Fruit fly (Drosophila melanogaster) whole organism, wandering third instar larva: Measurements from ENCODE around the gene PK1-R.

Experiments used
- Abd-B ChIP-seq: fragments of >200 bp; optimal IDR thresholded peaks from 2 replicates; lab custom pipeline; 2017; ENCODE audit warnings: missing biosample characterization, missing genetic modification characterization
- CG32264 ChIP-seq: fragments of 200-800 bp; sonication (Bioruptor generic); optimal IDR thresholded peaks from 2 replicates; lab custom pipeline; 2016; ENCODE audit warnings: missing biosample characterization, missing genetic modification characterization
- CG9705 ChIP-seq: fragments of 200-800 bp; sonication (Bioruptor generic); optimal IDR thresholded peaks from 2 replicates; lab custom pipeline; 2018; ENCODE audit warnings: missing biosample characterization, mild to moderate bottlenecking, missing genetic modification characterization
- CrebA ChIP-seq: fragments of 200-800 bp; sonication (Bioruptor generic); optimal IDR thresholded peaks from 2 replicates; lab custom pipeline; 2016; ENCODE audit warnings: missing biosample characterization, mild to moderate bottlenecking, missing genetic modification characterization, borderline replicate concordance
- Dfd ChIP-seq: fragments of >200 bp; optimal IDR thresholded peaks from 2 replicates; lab custom pipeline; 2017; ENCODE audit warnings: missing biosample characterization, missing genetic modification characterization
- Dif ChIP-seq: fragments of 200-275, 200-300 bp; sonication (Bioruptor generic); optimal IDR thresholded peaks from 2 replicates; lab custom pipeline; 2018; ENCODE audit warnings: missing biosample characterization, missing genetic modification characterization; ENCODE audit not compliant: partially characterized antibody
- HLH106 ChIP-seq: fragments of 200-800 bp; optimal IDR thresholded peaks from 3 replicates; lab custom pipeline; 2019; ENCODE audit warnings: missing biosample characterization, mild to moderate bottlenecking, missing genetic modification characterization, moderate library complexity
- Hnf4 ChIP-seq: fragments of 200-800 bp; sonication (Bioruptor generic); optimal IDR thresholded peaks from 2 replicates; lab custom pipeline; 2016; ENCODE audit warnings: missing biosample characterization, mild to moderate bottlenecking, missing genetic modification characterization
- Hr78 ChIP-seq: fragments of >200 bp; optimal IDR thresholded peaks from 2 replicates; lab custom pipeline; 2017; ENCODE audit warnings: missing biosample characterization, missing genetic modification characterization
- Hr83 ChIP-seq: fragments of 200-300 bp; sonication (Bioruptor generic); optimal IDR thresholded peaks from 2 replicates; lab custom pipeline; 2016; ENCODE audit warnings: missing biosample characterization, mild to moderate bottlenecking, missing genetic modification characterization, moderate library complexity; ENCODE audit not compliant: poor library complexity, severe bottlenecking
- Mio ChIP-seq: sonication (Bioruptor generic); optimal IDR thresholded peaks from 2 replicates; lab custom pipeline; 2016; ENCODE audit warnings: missing biosample characterization, missing genetic modification characterization
- Myc ChIP-seq: fragments of >200 bp; optimal IDR thresholded peaks from 2 replicates; lab custom pipeline; 2017
- N ChIP-seq: fragments of >200 bp; optimal IDR thresholded peaks from 2 replicates; lab custom pipeline; 2018; ENCODE audit warnings: missing biosample characterization, missing external identifiers, missing genetic modification characterization
- OdsH ChIP-seq: fragments of 200-800 bp; sonication (Bioruptor generic); optimal IDR thresholded peaks from 2 replicates; lab custom pipeline; 2016; ENCODE audit warnings: missing biosample characterization, mild to moderate bottlenecking, missing genetic modification characterization
- Rel ChIP-seq, 2 experiments: fragments of 200-800 bp; sonication (Bioruptor generic) in 1 of 2; optimal IDR thresholded peaks; 2 replicates in 1 of 2; 3 replicates in 1 of 2; lab custom pipeline; 2016 to 2019; ENCODE audit warnings: mild to moderate bottlenecking in 2 of 2, missing biosample characterization in 2 of 2, missing genetic modification characterization in 2 of 2, moderate library complexity in 1 of 2
- Sp1 ChIP-seq: fragments of 200-800 bp; sonication (Bioruptor generic); optimal IDR thresholded peaks from 3 replicates; lab custom pipeline; 2019; ENCODE audit warnings: missing biosample characterization, mild to moderate bottlenecking, missing genetic modification characterization, moderate library complexity
- Vsx2 ChIP-seq: fragments of 200-300, 225-300 bp; sonication (Bioruptor generic); optimal IDR thresholded peaks from 2 replicates; lab custom pipeline; 2018; ENCODE audit warnings: missing biosample characterization, missing genetic modification characterization; ENCODE audit not compliant: partially characterized antibody
- br ChIP-seq: fragments of 200-800 bp; sonication (Bioruptor generic); optimal IDR thresholded peaks from 2 replicates; lab custom pipeline; 2016; ENCODE audit warnings: missing biosample characterization, missing genetic modification characterization
- dl ChIP-seq, 2 experiments: fragments of 175-275, 200-275 bp in 1 of 2; fragments of 200-275 bp in 1 of 2; sonication (Bioruptor generic); optimal IDR thresholded peaks; lab custom pipeline; 2018; ENCODE audit warnings: mild to moderate bottlenecking in 2 of 2, missing biosample characterization in 2 of 2, missing genetic modification characterization in 2 of 2, moderate library complexity in 2 of 2; ENCODE audit not compliant: partially characterized antibody in 2 of 2, insufficient read depth in 1 of 2
- dmrt93B ChIP-seq: fragments of 200-800 bp; sonication (Bioruptor generic); optimal IDR thresholded peaks from 2 replicates; lab custom pipeline; 2018; ENCODE audit warnings: missing biosample characterization, mild to moderate bottlenecking, missing genetic modification characterization
- ey ChIP-seq: fragments of 200-800 bp; sonication (Bioruptor generic); optimal IDR thresholded peaks from 2 replicates; lab custom pipeline; 2016; ENCODE audit warnings: missing biosample characterization, missing genetic modification characterization
- foxo ChIP-seq, 2 experiments: fragments of 200-800 bp; sonication (Bioruptor generic); optimal IDR thresholded peaks; 2 replicates in 1 of 2; 3 replicates in 1 of 2; lab custom pipeline; 2016 to 2017; ENCODE audit warnings: missing biosample characterization in 2 of 2, missing genetic modification characterization in 2 of 2
- fru ChIP-seq: fragments of 200-800 bp; sonication (Bioruptor generic); optimal IDR thresholded peaks from 3 replicates; lab custom pipeline; 2016; ENCODE audit warnings: missing biosample characterization, mild to moderate bottlenecking, missing genetic modification characterization
- jim ChIP-seq: fragments of 175-275, 200-325 bp; sonication (Bioruptor generic); optimal IDR thresholded peaks from 2 replicates; lab custom pipeline; 2016; ENCODE audit warnings: missing biosample characterization, mild to moderate bottlenecking, missing genetic modification characterization
- pan ChIP-seq: fragments of >200 bp; optimal IDR thresholded peaks from 2 replicates; lab custom pipeline; 2017
- psq ChIP-seq: fragments of 200-800 bp; sonication (Bioruptor generic); optimal IDR thresholded peaks from 3 replicates; lab custom pipeline; 2017; ENCODE audit warnings: missing biosample characterization, mild to moderate bottlenecking, missing genetic modification characterization, moderate library complexity
- rgr ChIP-seq: fragments of 200-800 bp; sonication (Bioruptor generic); optimal IDR thresholded peaks from 3 replicates; lab custom pipeline; 2016; ENCODE audit warnings: missing biosample characterization, mild to moderate bottlenecking, missing genetic modification characterization
- sv ChIP-seq: fragments of 200-800 bp; sonication (Bioruptor generic); optimal IDR thresholded peaks from 3 replicates; lab custom pipeline; 2016; ENCODE audit warnings: missing biosample characterization, missing genetic modification characterization
- tai ChIP-seq: sonication (Bioruptor generic); optimal IDR thresholded peaks from 2 replicates; lab custom pipeline; 2016; ENCODE audit warnings: missing biosample characterization, missing genetic modification characterization

Gene PK1-R

dm6 chr3R:14095916-14096315 is 7.0 kb downstream of the PK1-R start:
- no peak for TF ChIP-seq fru (GFP tag; lab: Kevin White, UChicago)
- no peak for TF ChIP-seq Abd-B (GFP tag; lab: Kevin White, UChicago)
- TF ChIP-seq tai (GFP tag; lab: Kevin White, UChicago): no peak
- TF ChIP-seq Hnf4: no peak

DNA sequence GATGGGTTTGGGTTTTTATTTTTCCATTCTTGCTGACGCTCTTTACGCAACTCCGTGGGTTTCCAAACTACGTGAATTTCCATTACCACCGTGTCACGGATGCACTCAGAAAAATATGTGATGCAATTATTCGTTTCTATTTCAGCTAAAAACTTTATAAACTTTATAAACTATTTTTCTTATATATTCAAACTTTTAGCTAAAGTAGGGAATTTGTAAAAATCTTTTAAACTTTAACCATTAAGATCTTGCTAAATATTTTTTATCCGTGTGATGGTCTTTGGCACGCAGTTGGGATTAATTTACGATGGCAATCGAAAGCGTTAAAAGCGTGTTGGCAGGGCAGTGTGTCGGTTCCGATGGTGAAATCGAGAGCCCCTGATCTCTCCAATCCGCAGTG is 7.5 kb downstream of the PK1-R start:
- TF ChIP-seq Dfd (GFP tag; lab: Kevin White, UChicago) (no peak), Hr78 (GFP tag; lab: Kevin White, UChicago) (no peak), rgr (no peak), Hr83 (GFP tag; lab: Kevin White, UChicago) (no peak), Rel (GFP tag; optimal IDR thresholded peaks at IDR 0.05; lab: Kevin White, UChicago) (no peak), Rel (tag; optimal IDR thresholded peaks at IDR 0.05; lab: Kevin White, UChicago) (no peak), dl (GFP tag; optimal IDR thresholded peaks at IDR 0.05; lab: Kevin White, UChicago; ENCODE audit: insufficient read depth in 1 of 2, partially characterized antibody in 2 of 2) (no peak), N (GFP tag; lab: Kevin White, UChicago) (no peak)

- TF ChIP-seq dmrt93B (GFP tag; lab: Kevin White, UChicago) (peak; percentile 38), Sp1 (GFP tag; lab: Kevin White, UChicago) (no peak), Mio (GFP tag; lab: Kevin White, UChicago) (no peak), Dif (GFP tag; lab: Kevin White, UChicago) (no peak), fru (GFP tag; lab: Kevin White, UChicago) (peak; percentile 52), sv (peak; percentile 5), Abd-B (GFP tag; lab: Kevin White, UChicago) (no peak), CrebA (GFP tag; lab: Kevin White, UChicago) (no peak), N (GFP tag; lab: Kevin White, UChicago) (no peak), Hr83 (GFP tag; lab: Kevin White, UChicago) (peak; percentile 31), pan (lab: Kevin White, UChicago) (no peak), dl (GFP tag; optimal IDR thresholded peaks at IDR 0.05; lab: Kevin White, UChicago; ENCODE audit: insufficient read depth in 1 of 2, partially characterized antibody in 2 of 2) (no peak), foxo (GFP tag; optimal IDR thresholded peaks at IDR 0.05; lab: Kevin White, UChicago) (peak in 1 of 2 experiments; percentile 61), Vsx2 (GFP tag; lab: Kevin White, UChicago) (no peak), OdsH (GFP tag; lab: Kevin White, UChicago) (peak; percentile 45), br (peak; percentile 35), CG9705 (GFP tag; lab: Kevin White, UChicago) (peak; percentile 2), Hr78 (GFP tag; lab: Kevin White, UChicago) (no peak), ey (GFP tag; lab: Kevin White, UChicago) (peak; percentile 38), HLH106 (tag; lab: Kevin White, UChicago) (peak; percentile 18), Hnf4 (peak; percentile 5), psq (peak; percentile 7), jim (no peak), Myc (lab: Kevin White, UChicago) (peak; percentile 81), rgr (peak; percentile 61), CG32264 (no peak)
Observed at dm6 chr3R:14088887-14089567, 13.9 kb downstream of the PK1-R start, which contains the start of gene Npc2b. TSS of gene Npc2b (plus strand) at chr3R:14089517.

DNA sequence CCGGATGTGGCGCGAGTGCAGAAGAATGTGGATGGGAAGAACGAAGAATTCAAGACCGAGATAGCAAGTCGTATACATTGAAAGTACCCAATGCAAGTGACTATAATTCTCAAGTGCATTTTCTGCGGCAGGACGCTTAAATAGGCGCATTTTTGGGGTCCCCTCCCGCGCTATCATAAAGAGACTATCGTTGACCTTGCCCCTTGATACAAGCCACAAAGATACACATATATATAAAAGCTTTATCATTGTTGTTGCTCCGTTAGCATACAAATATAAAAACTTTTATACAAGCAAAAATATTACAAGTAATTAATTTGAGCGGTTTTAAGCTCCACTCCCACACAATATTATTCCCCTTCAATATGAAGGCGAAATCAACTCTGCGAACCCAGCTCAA is 14.8 kb downstream of the PK1-R start:
- TF ChIP-seq Rel (GFP tag; optimal IDR thresholded peaks at IDR 0.05; lab: Kevin White, UChicago) (no peak), Rel (tag; optimal IDR thresholded peaks at IDR 0.05; lab: Kevin White, UChicago) (peak; percentile 31), Abd-B (GFP tag; lab: Kevin White, UChicago) (no peak)

DNA sequence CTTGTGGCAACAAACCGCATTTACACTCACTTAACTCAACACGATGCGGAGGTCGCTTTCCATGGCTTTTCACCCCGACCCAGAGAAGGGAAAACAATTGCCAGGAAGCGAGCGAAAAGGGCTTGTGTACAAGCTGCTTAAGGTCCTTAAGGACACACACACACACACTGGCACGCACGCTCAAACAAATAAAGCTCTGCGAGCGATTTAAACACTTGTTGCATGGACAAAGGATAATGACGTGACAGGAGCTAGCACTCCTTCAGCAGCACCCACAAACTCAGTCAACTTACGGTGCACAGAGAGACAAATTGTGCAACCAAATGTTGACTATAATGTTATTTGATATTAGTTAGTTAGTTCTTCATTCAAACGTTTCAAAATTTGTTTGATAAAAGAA is 17.4 kb downstream of the PK1-R start:
- TF ChIP-seq Sp1 (GFP tag; lab: Kevin White, UChicago): no peak
- TF ChIP-seq sv: no peak
- TF ChIP-seq fru (GFP tag; lab: Kevin White, UChicago): no peak
- TF ChIP-seq CG32264: no peak
- TF ChIP-seq Dfd (GFP tag; lab: Kevin White, UChicago): no peak
- TF ChIP-seq CG9705 (GFP tag; lab: Kevin White, UChicago): no peak
- no peak for TF ChIP-seq br
